Fruit fly (Drosophila melanogaster) whole organism, wandering third instar larva: ENCODE results near the gene Mgat4b.
A peak's percentile ranks its signal among the peaks of the same experiment; 100 is the strongest.

Experiments used
- Abd-B ChIP-seq: fragments of >200 bp; optimal IDR thresholded peaks from 2 replicates; lab custom pipeline; 2017; ENCODE audit warnings: missing biosample characterization, missing genetic modification characterization
- CG32264 ChIP-seq: fragments of 200-800 bp; sonication (Bioruptor generic); optimal IDR thresholded peaks from 2 replicates; lab custom pipeline; 2016; ENCODE audit warnings: missing biosample characterization, missing genetic modification characterization
- CG9705 ChIP-seq: fragments of 200-800 bp; sonication (Bioruptor generic); optimal IDR thresholded peaks from 2 replicates; lab custom pipeline; 2018; ENCODE audit warnings: missing biosample characterization, mild to moderate bottlenecking, missing genetic modification characterization
- CrebA ChIP-seq: fragments of 200-800 bp; sonication (Bioruptor generic); optimal IDR thresholded peaks from 2 replicates; lab custom pipeline; 2016; ENCODE audit warnings: missing biosample characterization, mild to moderate bottlenecking, missing genetic modification characterization, borderline replicate concordance
- Dfd ChIP-seq: fragments of >200 bp; optimal IDR thresholded peaks from 2 replicates; lab custom pipeline; 2017; ENCODE audit warnings: missing biosample characterization, missing genetic modification characterization
- GATAd ChIP-seq: sonication (Bioruptor generic); optimal IDR thresholded peaks from 2 replicates; lab custom pipeline; 2016; ENCODE audit warnings: missing biosample characterization, missing genetic modification characterization
- HLH106 ChIP-seq: fragments of 200-800 bp; optimal IDR thresholded peaks from 3 replicates; lab custom pipeline; 2019; ENCODE audit warnings: missing biosample characterization, mild to moderate bottlenecking, missing genetic modification characterization, moderate library complexity
- Hr78 ChIP-seq: fragments of >200 bp; optimal IDR thresholded peaks from 2 replicates; lab custom pipeline; 2017; ENCODE audit warnings: missing biosample characterization, missing genetic modification characterization
- Hr83 ChIP-seq: fragments of 200-300 bp; sonication (Bioruptor generic); optimal IDR thresholded peaks from 2 replicates; lab custom pipeline; 2016; ENCODE audit warnings: missing biosample characterization, mild to moderate bottlenecking, missing genetic modification characterization, moderate library complexity; ENCODE audit not compliant: poor library complexity, severe bottlenecking
- Mio ChIP-seq: sonication (Bioruptor generic); optimal IDR thresholded peaks from 2 replicates; lab custom pipeline; 2016; ENCODE audit warnings: missing biosample characterization, missing genetic modification characterization
- Myc ChIP-seq: fragments of >200 bp; optimal IDR thresholded peaks from 2 replicates; lab custom pipeline; 2017
- N ChIP-seq: fragments of >200 bp; optimal IDR thresholded peaks from 2 replicates; lab custom pipeline; 2018; ENCODE audit warnings: missing biosample characterization, missing external identifiers, missing genetic modification characterization
- OdsH ChIP-seq: fragments of 200-800 bp; sonication (Bioruptor generic); optimal IDR thresholded peaks from 2 replicates; lab custom pipeline; 2016; ENCODE audit warnings: missing biosample characterization, mild to moderate bottlenecking, missing genetic modification characterization
- Rel ChIP-seq, 2 experiments: fragments of 200-800 bp; sonication (Bioruptor generic) in 1 of 2; optimal IDR thresholded peaks; 2 replicates in 1 of 2; 3 replicates in 1 of 2; lab custom pipeline; 2016 to 2019; ENCODE audit warnings: mild to moderate bottlenecking in 2 of 2, missing biosample characterization in 2 of 2, missing genetic modification characterization in 2 of 2, moderate library complexity in 1 of 2
- Sp1 ChIP-seq: fragments of 200-800 bp; sonication (Bioruptor generic); optimal IDR thresholded peaks from 3 replicates; lab custom pipeline; 2019; ENCODE audit warnings: missing biosample characterization, mild to moderate bottlenecking, missing genetic modification characterization, moderate library complexity
- Vsx2 ChIP-seq: fragments of 200-300, 225-300 bp; sonication (Bioruptor generic); optimal IDR thresholded peaks from 2 replicates; lab custom pipeline; 2018; ENCODE audit warnings: missing biosample characterization, missing genetic modification characterization; ENCODE audit not compliant: partially characterized antibody
- br ChIP-seq: fragments of 200-800 bp; sonication (Bioruptor generic); optimal IDR thresholded peaks from 2 replicates; lab custom pipeline; 2016; ENCODE audit warnings: missing biosample characterization, missing genetic modification characterization
- brk ChIP-seq: fragments of 200-800 bp; sonication (Bioruptor generic); optimal IDR thresholded peaks from 2 replicates; lab custom pipeline; 2016; ENCODE audit warnings: missing biosample characterization, mild to moderate bottlenecking, missing genetic modification characterization
- dl ChIP-seq, 2 experiments: fragments of 175-275, 200-275 bp in 1 of 2; fragments of 200-275 bp in 1 of 2; sonication (Bioruptor generic); optimal IDR thresholded peaks; lab custom pipeline; 2018; ENCODE audit warnings: mild to moderate bottlenecking in 2 of 2, missing biosample characterization in 2 of 2, missing genetic modification characterization in 2 of 2, moderate library complexity in 2 of 2; ENCODE audit not compliant: partially characterized antibody in 2 of 2, insufficient read depth in 1 of 2
- dmrt93B ChIP-seq: fragments of 200-800 bp; sonication (Bioruptor generic); optimal IDR thresholded peaks from 2 replicates; lab custom pipeline; 2018; ENCODE audit warnings: missing biosample characterization, mild to moderate bottlenecking, missing genetic modification characterization
- dsf ChIP-seq: sonication (Bioruptor generic); optimal IDR thresholded peaks from 2 replicates; lab custom pipeline; 2016; ENCODE audit warnings: missing biosample characterization, missing genetic modification characterization, borderline replicate concordance
- ey ChIP-seq: fragments of 200-800 bp; sonication (Bioruptor generic); optimal IDR thresholded peaks from 2 replicates; lab custom pipeline; 2016; ENCODE audit warnings: missing biosample characterization, missing genetic modification characterization
- foxo ChIP-seq, 2 experiments: fragments of 200-800 bp; sonication (Bioruptor generic); optimal IDR thresholded peaks; 2 replicates in 1 of 2; 3 replicates in 1 of 2; lab custom pipeline; 2016 to 2017; ENCODE audit warnings: missing biosample characterization in 2 of 2, missing genetic modification characterization in 2 of 2
- fru ChIP-seq: fragments of 200-800 bp; sonication (Bioruptor generic); optimal IDR thresholded peaks from 3 replicates; lab custom pipeline; 2016; ENCODE audit warnings: missing biosample characterization, mild to moderate bottlenecking, missing genetic modification characterization
- h ChIP-seq: fragments of 200-800 bp; sonication (Bioruptor generic); optimal IDR thresholded peaks from 3 replicates; lab custom pipeline; 2016; ENCODE audit warnings: missing biosample characterization, mild to moderate bottlenecking, missing genetic modification characterization
- jim ChIP-seq: fragments of 175-275, 200-325 bp; sonication (Bioruptor generic); optimal IDR thresholded peaks from 2 replicates; lab custom pipeline; 2016; ENCODE audit warnings: missing biosample characterization, mild to moderate bottlenecking, missing genetic modification characterization
- lola ChIP-seq: fragments of >200 bp; optimal IDR thresholded peaks from 2 replicates; lab custom pipeline; 2017; ENCODE audit warnings: missing biosample characterization, missing genetic modification characterization
- pan ChIP-seq: fragments of >200 bp; optimal IDR thresholded peaks from 2 replicates; lab custom pipeline; 2017
- psq ChIP-seq: fragments of 200-800 bp; sonication (Bioruptor generic); optimal IDR thresholded peaks from 3 replicates; lab custom pipeline; 2017; ENCODE audit warnings: missing biosample characterization, mild to moderate bottlenecking, missing genetic modification characterization, moderate library complexity
- sv ChIP-seq: fragments of 200-800 bp; sonication (Bioruptor generic); optimal IDR thresholded peaks from 3 replicates; lab custom pipeline; 2016; ENCODE audit warnings: missing biosample characterization, missing genetic modification characterization
- tai ChIP-seq: sonication (Bioruptor generic); optimal IDR thresholded peaks from 2 replicates; lab custom pipeline; 2016; ENCODE audit warnings: missing biosample characterization, missing genetic modification characterization
- woc ChIP-seq: sonication (Bioruptor generic); optimal IDR thresholded peaks from 2 replicates; lab custom pipeline; 2016; ENCODE audit warnings: missing biosample characterization, mild to moderate bottlenecking, missing genetic modification characterization

The Mgat4b gene

dm6 chr3L:14769183-14769582, at the start of gene Mgat4b:
Gene Mgat4b, minus strand, starts transcription at chr3L:14769283.
- TF ChIP-seq brk (GFP tag; lab: Kevin White, UChicago), result no peak
- TF ChIP-seq, all 38 proteins: peak for 0

- TF ChIP-seq Rel (GFP tag; optimal IDR thresholded peaks at IDR 0.05; lab: Kevin White, UChicago), result no peak
- no peak for TF ChIP-seq Rel (tag; optimal IDR thresholded peaks at IDR 0.05; lab: Kevin White, UChicago)
- TF ChIP-seq Vsx2 (GFP tag; lab: Kevin White, UChicago), result no peak
- no peak for TF ChIP-seq h (GFP tag; lab: Kevin White, UChicago)
- TF ChIP-seq CrebA (GFP tag; lab: Kevin White, UChicago), result no peak
- TF ChIP-seq Sp1 (GFP tag; lab: Kevin White, UChicago), result no peak
- no peak for TF ChIP-seq Hr78 (GFP tag; lab: Kevin White, UChicago)
- no peak for TF ChIP-seq sv
- TF ChIP-seq OdsH (GFP tag; lab: Kevin White, UChicago), result no peak
- TF ChIP-seq dl (GFP tag; optimal IDR thresholded peaks at IDR 0.05; lab: Kevin White, UChicago; ENCODE audit: insufficient read depth in 1 of 2, partially characterized antibody in 2 of 2), result no peak
- TF ChIP-seq N, result no peak
- TF ChIP-seq Myc, result no peak
- no peak for TF ChIP-seq fru (GFP tag; lab: Kevin White, UChicago)
- TF ChIP-seq jim (GFP tag; lab: Kevin White, UChicago), result no peak
- no peak for TF ChIP-seq pan (lab: Kevin White, UChicago)
- no peak for TF ChIP-seq ey (GFP tag; lab: Kevin White, UChicago)
- TF ChIP-seq psq (GFP tag; lab: Kevin White, UChicago), result no peak
Measured at dm6 chr3L:14816666-14817065, 47.6 kb upstream of the Mgat4b start.

dm6 chr3L:14804724-14805221, 35.7 kb upstream of the Mgat4b start, which contains the start of gene CG17839:
Gene CG17839, plus strand, starts transcription at chr3L:14805136.
- no peak for TF ChIP-seq dsf (GFP tag; lab: Kevin White, UChicago)
- no peak for TF ChIP-seq OdsH (GFP tag; lab: Kevin White, UChicago)
- TF ChIP-seq psq (GFP tag; lab: Kevin White, UChicago), result no peak
- TF ChIP-seq dl (GFP tag; optimal IDR thresholded peaks at IDR 0.05; lab: Kevin White, UChicago; ENCODE audit: insufficient read depth in 1 of 2, partially characterized antibody in 2 of 2), result no peak
- TF ChIP-seq HLH106 (tag; lab: Kevin White, UChicago), result no peak
- no peak for TF ChIP-seq ey (GFP tag; lab: Kevin White, UChicago)
- TF ChIP-seq Rel (GFP tag; optimal IDR thresholded peaks at IDR 0.05; lab: Kevin White, UChicago), result no peak
- no peak for TF ChIP-seq Rel (tag; optimal IDR thresholded peaks at IDR 0.05; lab: Kevin White, UChicago)
- TF ChIP-seq Sp1 (GFP tag; lab: Kevin White, UChicago), result no peak
- TF ChIP-seq GATAd, result no peak
- TF ChIP-seq, all 38 proteins: peak for 0

DNA sequence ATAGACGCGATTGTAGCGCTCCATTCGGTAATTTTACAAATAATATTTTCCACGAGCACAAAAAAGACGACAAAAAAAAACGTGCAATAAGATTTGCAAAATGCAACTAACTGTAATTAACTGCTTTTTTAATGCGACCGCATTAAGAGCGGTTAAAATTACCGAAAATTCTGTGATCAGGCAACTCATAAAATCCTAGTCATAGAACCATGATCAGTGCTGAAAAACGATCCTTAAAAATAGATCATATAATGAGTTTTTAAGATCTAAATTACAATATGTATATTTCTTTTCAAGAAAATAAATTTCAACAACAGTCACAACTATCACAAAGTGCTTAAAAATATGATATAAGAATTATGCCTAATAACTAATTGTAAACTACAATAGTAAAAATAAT, 34.2 kb upstream of the Mgat4b start, which contains the start of gene gnu:
Gene gnu, minus strand, starts transcription at position 125 of the 400 bp plus-strand sequence.
- no peak for TF ChIP-seq Dfd (GFP tag; lab: Kevin White, UChicago)
- TF ChIP-seq ey (GFP tag; lab: Kevin White, UChicago), result no peak
- no peak for TF ChIP-seq pan (lab: Kevin White, UChicago)
- no peak for TF ChIP-seq tai
- no peak for TF ChIP-seq CrebA (GFP tag; lab: Kevin White, UChicago)
- TF ChIP-seq h (GFP tag; lab: Kevin White, UChicago), result no peak
- no peak for TF ChIP-seq Hr83 (GFP tag; lab: Kevin White, UChicago)
- TF ChIP-seq HLH106 (tag; lab: Kevin White, UChicago), result no peak
- no peak for TF ChIP-seq lola (GFP tag; lab: Kevin White, UChicago)
- no peak for TF ChIP-seq Abd-B (GFP tag; lab: Kevin White, UChicago)
- TF ChIP-seq br (GFP tag; lab: Kevin White, UChicago), result no peak
- TF ChIP-seq Hr78 (GFP tag; lab: Kevin White, UChicago), result no peak
- no peak for TF ChIP-seq CG9705 (GFP tag; lab: Kevin White, UChicago)
- no peak for TF ChIP-seq N
- no peak for TF ChIP-seq dmrt93B (GFP tag; lab: Kevin White, UChicago)
- TF ChIP-seq, all 38 proteins: peak for 0

DNA sequence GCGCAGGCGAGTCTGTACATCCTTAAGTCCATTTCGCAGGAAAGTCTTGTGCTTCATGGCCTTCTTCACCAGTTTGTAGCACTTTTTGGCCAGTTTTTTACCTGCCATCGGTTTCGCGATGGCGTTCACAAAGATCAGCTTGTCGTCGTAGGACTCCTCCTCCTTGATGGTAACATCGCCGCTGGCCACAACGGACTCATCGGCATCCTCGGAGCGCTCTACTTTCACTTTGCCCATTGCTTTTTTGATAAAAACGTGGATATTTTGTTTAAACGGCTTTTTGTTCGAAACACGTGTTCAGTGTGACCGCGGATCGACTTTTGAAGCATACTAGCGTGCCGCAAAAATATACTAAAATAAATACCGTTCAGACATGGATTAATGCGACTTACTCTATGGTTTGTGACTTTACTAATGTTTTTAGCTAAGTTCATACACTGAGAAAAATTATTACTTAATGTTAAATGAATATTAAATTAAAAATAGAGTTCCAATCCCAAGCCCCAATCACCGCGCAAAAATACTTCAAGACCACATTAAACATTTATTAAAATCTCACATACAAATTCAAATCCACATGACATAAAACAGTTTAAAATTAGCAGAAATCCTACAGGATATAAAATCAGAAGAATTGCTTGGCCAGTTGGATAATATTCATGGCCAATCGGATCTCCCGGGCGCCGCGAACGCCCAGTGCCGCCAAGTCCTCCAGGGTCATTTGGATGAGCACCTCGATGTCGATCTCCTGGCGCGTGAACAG, 33.0 kb upstream of the Mgat4b start, which contains the start of gene NHP2:
Gene NHP2, minus strand, starts transcription at position 315 of the 763 bp plus-strand sequence.
- TF ChIP-seq ey (GFP tag; lab: Kevin White, UChicago) (peak; percentile 60), Vsx2 (GFP tag; lab: Kevin White, UChicago) (no peak), Hr78 (GFP tag; lab: Kevin White, UChicago) (no peak), dl (GFP tag; optimal IDR thresholded peaks at IDR 0.05; lab: Kevin White, UChicago; ENCODE audit: insufficient read depth in 1 of 2, partially characterized antibody in 2 of 2) (no peak), sv (peak; percentile 47), Myc (peak; percentile 38), pan (lab: Kevin White, UChicago) (no peak), Dfd (GFP tag; lab: Kevin White, UChicago) (no peak), foxo (GFP tag; optimal IDR thresholded peaks at IDR 0.05; lab: Kevin White, UChicago) (peak in 1 of 2 experiments; percentile 78), Hr83 (GFP tag; lab: Kevin White, UChicago) (no peak), CG9705 (GFP tag; lab: Kevin White, UChicago) (peak; percentile 53), dsf (GFP tag; lab: Kevin White, UChicago) (no peak), OdsH (GFP tag; lab: Kevin White, UChicago) (peak; percentile 65), CG32264 (GFP tag; lab: Kevin White, UChicago) (peak; percentile 35), lola (GFP tag; lab: Kevin White, UChicago) (no peak), CrebA (GFP tag; lab: Kevin White, UChicago) (no peak), woc (no peak), Mio (GFP tag; lab: Kevin White, UChicago) (no peak), Rel (GFP tag; optimal IDR thresholded peaks at IDR 0.05; lab: Kevin White, UChicago) (peak; percentile 20), Rel (tag; optimal IDR thresholded peaks at IDR 0.05; lab: Kevin White, UChicago) (peak; percentile 48), br (GFP tag; lab: Kevin White, UChicago) (no peak), Sp1 (GFP tag; lab: Kevin White, UChicago) (peak; percentile 72), brk (GFP tag; lab: Kevin White, UChicago) (no peak), h (GFP tag; lab: Kevin White, UChicago) (peak; percentile 76)
